Worm (Caenorhabditis elegans): ENCODE measurements around the gene Y39A3A.3.
A peak's percentile ranks its signal among the peaks of the same experiment; 100 is the strongest.
"Not testable (repeated sequence)": the region's sequence is repeated elsewhere in the genome, so short reads cannot be mapped to it uniquely, and the experiment has no call there.

Y39A3A.3 gene

ce11 chrIII:2089453-2089852 lies 21.3 kb upstream of the Y39A3A.3 start (continued):
- TF ChIP-seq tag-97 (GFP tag; IDR thresholded peaks at IDR 0.05) (no peak), mes-2 (tag; optimal IDR thresholded peaks at IDR 0.05; ENCODE audit: poor library complexity, severe bottlenecking) (peak; percentile 33), ceh-44 (GFP tag; IDR thresholded peaks at IDR 0.05) (no peak), lin-15B (tag; optimal IDR thresholded peaks at IDR 0.05) (no peak), ceh-32 (tag; optimal IDR thresholded peaks at IDR 0.05; ENCODE audit: poor library complexity) (no peak), nhr-102 (tag; optimal IDR thresholded peaks at IDR 0.05) (no peak), pha-4 (GFP tag; IDR thresholded peaks at IDR 0.05) (no peak), pha-4 (tag; optimal IDR thresholded peaks at IDR 0.05) (no peak), F44E2.7 (GFP tag; IDR thresholded peaks at IDR 0.05) (no peak), sdz-12 (GFP tag; optimal IDR thresholded peaks at IDR 0.05) (no peak), mdl-1 (tag; optimal IDR thresholded peaks at IDR 0.05) (peak in 1 of 2 experiments; percentile 41), Y75B8A.6 (GFP tag; IDR thresholded peaks at IDR 0.05) (no peak)

ce11 chrIII:2084829-2085228 lies 16.7 kb upstream of the Y39A3A.3 start:
- no peak for TF ChIP-seq tra-1 (GFP tag; IDR thresholded peaks at IDR 0.05)
- TF ChIP-seq T20F7.1 (GFP tag; optimal IDR thresholded peaks at IDR 0.05): no peak
- no peak for TF ChIP-seq zip-11 (GFP tag; IDR thresholded peaks at IDR 0.05)
- TF ChIP-seq lir-3 (tag; optimal IDR thresholded peaks at IDR 0.05): no peak
- no peak for TF ChIP-seq duxl-1 (tag; optimal IDR thresholded peaks at IDR 0.05; ENCODE audit: poor library complexity)
- no peak for TF ChIP-seq madf-5 (GFP tag; IDR thresholded peaks at IDR 0.05)
- TF ChIP-seq ceh-44 (GFP tag; IDR thresholded peaks at IDR 0.05): no peak
- TF ChIP-seq ZK546.5 (tag; optimal IDR thresholded peaks at IDR 0.05): no peak
- no peak for TF ChIP-seq saeg-2 (GFP tag; IDR thresholded peaks at IDR 0.05)

ce11 chrIII:2082519-2082918 lies 14.4 kb upstream of the Y39A3A.3 start, which contains the start of gene cpt-3:
Gene cpt-3, plus strand, starts transcription at chrIII:2082819.
- not testable (repeated sequence) for TF ChIP-seq Y105C5A.15 (GFP tag; IDR thresholded peaks at IDR 0.05); hlh-11 (tag; optimal IDR thresholded peaks at IDR 0.05); dpl-1 (GFP tag; optimal IDR thresholded peaks at IDR 0.05)

ce11 chrIII:2076546-2077134 lies 8.5 kb upstream of the Y39A3A.3 start, which contains the start of gene Y39A3A.4:
Gene Y39A3A.4, minus strand, starts transcription at chrIII:2076596.
- TF ChIP-seq snpc-4 (tag; optimal IDR thresholded peaks at IDR 0.05) (no peak), zip-2 (tag; optimal IDR thresholded peaks at IDR 0.05) (peak; percentile 93)

- TF ChIP-seq F26F4.8 (GFP tag; conservative IDR thresholded peaks at IDR 0.05) (0 out of 2 replicates have a peak, but pooled peaks have one; percentile 29), vab-7 (GFP tag; IDR thresholded peaks at IDR 0.05) (peak; percentile 70), arid-1 (GFP tag; conservative IDR thresholded peaks at IDR 0.05) (0 out of 2 replicates have a peak, but pooled peaks have one; percentile 57), snpc-1.2 (GFP tag; IDR thresholded peaks at IDR 0.05) (0 out of 2 replicates have a peak, but pooled peaks have one; percentile 21), madf-9 (GFP tag; conservative IDR thresholded peaks at IDR 0.05) (0 out of 2 replicates have a peak, but pooled peaks have one; percentile 19)
Observed at ce11 chrIII:2064936-2065335, 3.2 kb downstream of the Y39A3A.3 start.

- TF ChIP-seq nhr-48 (tag; optimal IDR thresholded peaks at IDR 0.05): no peak
- TF ChIP-seq aha-1 (tag): peak; percentile 33
- TF ChIP-seq spr-1 (tag; optimal IDR thresholded peaks at IDR 0.05): no peak
- TF ChIP-seq F26F4.8 (GFP tag; conservative IDR thresholded peaks at IDR 0.05): 0 out of 2 replicates have a peak, but pooled peaks have one; percentile 22
- no peak for TF ChIP-seq nhr-28 (tag; optimal IDR thresholded peaks at IDR 0.05)
Observed at ce11 chrIII:2060857-2061256, 7.3 kb downstream of the Y39A3A.3 start, which contains the start of gene ins-16. Gene ins-16, minus strand, starts transcription at chrIII:2060957.
